Worm (Caenorhabditis elegans): ENCODE measurements around the gene mct-4.

ce11 chrX:4947749-4948148, 18.2 kb upstream of the mct-4 start, which contains the start of gene tyra-3:
- no peak for TF ChIP-seq T26A5.8 (tag; optimal IDR thresholded peaks at IDR 0.05)
- no peak for TF ChIP-seq snpc-3.4 (tag; optimal IDR thresholded peaks at IDR 0.05)
- no peak for TF ChIP-seq nfya-1 (tag; optimal IDR thresholded peaks at IDR 0.05; ENCODE audit: borderline replicate concordance, insufficient read depth)
- no peak for TF ChIP-seq lin-54 (GFP tag; optimal IDR thresholded peaks at IDR 0.05)
- TF ChIP-seq hrde-1 (tag; optimal IDR thresholded peaks at IDR 0.05; ENCODE audit: borderline replicate concordance), result no peak
- no peak for TF ChIP-seq nfya-2 (GFP tag; IDR thresholded peaks at IDR 0.05)
- TF ChIP-seq madf-10 (tag; optimal IDR thresholded peaks at IDR 0.05), result no peak
- TF ChIP-seq snpc-1.3 (tag; optimal IDR thresholded peaks at IDR 0.05; ENCODE audit: insufficient read depth), result no peak
- no peak for TF ChIP-seq F49E8.2 (tag; optimal IDR thresholded peaks at IDR 0.05; ENCODE audit: insufficient read depth)
- no peak for TF ChIP-seq him-1 (tag; optimal IDR thresholded peaks at IDR 0.05)
- no peak for TF ChIP-seq ekl-4 (GFP tag; IDR thresholded peaks at IDR 0.05)
- no peak for TF ChIP-seq tbx-9 (tag; optimal IDR thresholded peaks at IDR 0.05; ENCODE audit: borderline replicate concordance)
- no peak for TF ChIP-seq ztf-3 (GFP tag; optimal IDR thresholded peaks at IDR 0.05)
- TF ChIP-seq sdz-38 (tag; optimal IDR thresholded peaks at IDR 0.05), result no peak

Measured in whole organism, young adult.